Fruit fly (Drosophila melanogaster) whole organism, embryonic: Measurements from ENCODE around the gene Kua.

ENCODE experiments used
- BEAF-32 ChIP-seq: fragments of 200-800 bp; sonication (Bioruptor generic); optimal IDR thresholded peaks from 3 replicates; lab custom pipeline; 2017; ENCODE audit warnings: missing biosample characterization, missing genetic modification characterization, mild to moderate bottlenecking, moderate library complexity, missing genetic modification reagents
- Bdp1 ChIP-seq: fragments of 200-800 bp; sonication (Bioruptor generic); optimal IDR thresholded peaks from 3 replicates; lab custom pipeline; 2016; ENCODE audit warnings: missing biosample characterization, missing genetic modification characterization
- CG10959 ChIP-seq: fragments of 200-800 bp; sonication (Bioruptor generic); IDR thresholded peaks from 2 replicates; pipeline ENCODE4 v1.3.6; 2022; ENCODE audit warnings: missing biosample characterization, missing genetic modification characterization
- CG11398 ChIP-seq: fragments of 200-800 bp; sonication (Bioruptor generic); optimal IDR thresholded peaks from 2 replicates; lab custom pipeline; 2016; ENCODE audit warnings: missing biosample characterization, missing genetic modification characterization
- CG12391 ChIP-seq: fragments of 200-800 bp; sonication (Bioruptor generic); optimal IDR thresholded peaks from 3 replicates; lab custom pipeline; 2018; ENCODE audit warnings: missing biosample characterization, mild to moderate bottlenecking, missing genetic modification characterization, moderate library complexity
- CG1529 ChIP-seq: fragments of 200-800 bp; sonication (Bioruptor generic); optimal IDR thresholded peaks from 3 replicates; lab custom pipeline; 2018; ENCODE audit warnings: missing biosample characterization, missing genetic modification characterization
- CG15514 ChIP-seq: fragments of 200-800 bp; sonication (Bioruptor generic); optimal IDR thresholded peaks from 3 replicates; lab custom pipeline; 2017; ENCODE audit warnings: missing biosample characterization, missing genetic modification characterization, mild to moderate bottlenecking, moderate library complexity, missing genetic modification reagents
- CG1647 ChIP-seq: fragments of 200-800 bp; sonication (Bioruptor generic); optimal IDR thresholded peaks from 3 replicates; lab custom pipeline; 2016; ENCODE audit warnings: missing biosample characterization, missing genetic modification characterization
- CG17328 ChIP-seq: fragments of 200-800 bp; sonication (Bioruptor generic); IDR thresholded peaks from 2 replicates; pipeline ENCODE4 v1.3.6; 2022; ENCODE audit warnings: missing biosample characterization, missing genetic modification characterization
- CG17361 ChIP-seq: fragments of 200-800 bp; sonication (Bioruptor generic); IDR thresholded peaks from 3 replicates; pipeline ENCODE4 v1.3.6; 2022; ENCODE audit warnings: missing biosample characterization, missing genetic modification characterization
- CG18599 ChIP-seq: fragments of 200-800 bp; sonication (Bioruptor generic); optimal IDR thresholded peaks from 3 replicates; lab custom pipeline; 2017; ENCODE audit warnings: missing biosample characterization, missing genetic modification characterization, mild to moderate bottlenecking, moderate library complexity, missing genetic modification reagents
- CG18619 ChIP-seq: fragments of 200-800 bp; sonication (Bioruptor generic); optimal IDR thresholded peaks from 3 replicates; lab custom pipeline; 2017; ENCODE audit warnings: missing biosample characterization, mild to moderate bottlenecking, missing genetic modification characterization
- CG2120 ChIP-seq: fragments of 200-800 bp; sonication (Bioruptor generic); optimal IDR thresholded peaks from 3 replicates; lab custom pipeline; 2016; ENCODE audit warnings: missing biosample characterization, missing genetic modification characterization
- CG30403 ChIP-seq: fragments of 200-800 bp; sonication (Bioruptor generic); optimal IDR thresholded peaks from 3 replicates; lab custom pipeline; 2016; ENCODE audit warnings: missing biosample characterization, missing genetic modification characterization
- CG43689 ChIP-seq: fragments of 200-800 bp; sonication (Bioruptor generic); IDR thresholded peaks from 2 replicates; pipeline ENCODE4 v1.3.6; 2022; ENCODE audit warnings: missing biosample characterization, missing genetic modification characterization
- CG4730 ChIP-seq: fragments of 200-800 bp; sonication (Bioruptor generic); IDR thresholded peaks from 2 replicates; pipeline ENCODE4 v1.3.6; 2022; ENCODE audit warnings: missing biosample characterization, missing genetic modification characterization
- CG7963 ChIP-seq: fragments of 200-800 bp; sonication (Bioruptor generic); IDR thresholded peaks from 3 replicates; pipeline ENCODE4 v1.3.6; 2022; ENCODE audit warnings: missing biosample characterization, missing genetic modification characterization; ENCODE audit not compliant: partially characterized antibody
- CG8359 ChIP-seq: fragments of 200-800 bp; sonication (Bioruptor generic); optimal IDR thresholded peaks from 2 replicates; lab custom pipeline; 2017; ENCODE audit warnings: missing biosample characterization, mild to moderate bottlenecking, missing genetic modification characterization, borderline replicate concordance
- CoRest ChIP-seq: fragments of 200-800 bp; sonication (Bioruptor generic); optimal IDR thresholded peaks from 3 replicates; lab custom pipeline; 2018; ENCODE audit warnings: missing biosample characterization, mild to moderate bottlenecking, missing genetic modification characterization, moderate library complexity
- Dbx ChIP-seq: fragments of 200-800 bp; sonication (Bioruptor generic); IDR thresholded peaks from 3 replicates; pipeline ENCODE4 v1.3.6; 2022; ENCODE audit warnings: missing biosample characterization, missing genetic modification characterization
- ERR ChIP-seq: fragments of 200-800 bp; sonication (Bioruptor generic); optimal IDR thresholded peaks from 2 replicates; lab custom pipeline; 2016; ENCODE audit warnings: missing biosample characterization, missing genetic modification characterization
- HLH4C ChIP-seq: fragments of 200-800 bp; sonication (Bioruptor generic); IDR thresholded peaks from 3 replicates; pipeline ENCODE4 v1.3.6; 2022; ENCODE audit warnings: missing biosample characterization, missing genetic modification characterization; ENCODE audit not compliant: partially characterized antibody
- Hand ChIP-seq: fragments of 200-800 bp; sonication (Bioruptor generic); optimal IDR thresholded peaks from 2 replicates; lab custom pipeline; 2017; ENCODE audit warnings: mild to moderate bottlenecking, missing biosample characterization, missing genetic modification reagents, missing genetic modification characterization
- Hr3 ChIP-seq: fragments of 200-800 bp; sonication (Bioruptor generic); optimal IDR thresholded peaks from 3 replicates; lab custom pipeline; 2016; ENCODE audit warnings: missing biosample characterization, missing genetic modification characterization
- MTF-1 ChIP-seq: fragments of 200-800 bp; sonication (Bioruptor generic); optimal IDR thresholded peaks from 2 replicates; lab custom pipeline; 2018; ENCODE audit warnings: missing biosample characterization, mild to moderate bottlenecking, missing genetic modification characterization, borderline replicate concordance
- Mad ChIP-seq: fragments of 200-800 bp; sonication (Bioruptor generic); optimal IDR thresholded peaks from 2 replicates; lab custom pipeline; 2016; ENCODE audit warnings: missing biosample characterization, missing genetic modification characterization
- Max ChIP-seq: fragments of 200-800 bp; sonication (Bioruptor generic); optimal IDR thresholded peaks from 2 replicates; lab custom pipeline; 2016; ENCODE audit warnings: missing biosample characterization, mild to moderate bottlenecking, missing genetic modification characterization
- Mes4 ChIP-seq: fragments of 200-800 bp; sonication (Bioruptor generic); optimal IDR thresholded peaks from 2 replicates; lab custom pipeline; 2016; ENCODE audit warnings: missing biosample characterization, missing genetic modification characterization
- Six4 ChIP-seq: fragments of 200-800 bp; sonication (Bioruptor generic); optimal IDR thresholded peaks from 2 replicates; lab custom pipeline; 2016; ENCODE audit warnings: missing biosample characterization, missing genetic modification characterization
- Usf ChIP-seq: fragments of 200-800 bp; sonication (Bioruptor generic); optimal IDR thresholded peaks from 2 replicates; lab custom pipeline; 2017; ENCODE audit warnings: missing genotype, missing biosample characterization, missing genetic modification characterization
- Xrp1 ChIP-seq: fragments of 200-800 bp; sonication (Bioruptor generic); IDR thresholded peaks from 2 replicates; pipeline ENCODE4 v1.3.6; 2022; ENCODE audit warnings: missing biosample characterization, missing genetic modification characterization
- amos ChIP-seq: fragments of 200-800 bp; sonication (Bioruptor generic); IDR thresholded peaks from 2 replicates; pipeline ENCODE4 v1.3.6; 2022; ENCODE audit warnings: missing biosample characterization, missing genetic modification characterization; ENCODE audit not compliant: partially characterized antibody
- ato ChIP-seq: fragments of 200-800 bp; sonication (Bioruptor generic); IDR thresholded peaks from 2 replicates; pipeline ENCODE4 v1.3.6; 2022; ENCODE audit warnings: missing biosample characterization, missing genetic modification characterization; ENCODE audit not compliant: partially characterized antibody
- bbx ChIP-seq: fragments of 200-800 bp; sonication (Bioruptor generic); IDR thresholded peaks from 2 replicates; pipeline ENCODE4 v1.3.6; 2022; ENCODE audit warnings: missing biosample characterization, missing genetic modification characterization; ENCODE audit not compliant: partially characterized antibody
- bowl ChIP-seq: fragments of 200-800 bp; sonication (Bioruptor generic); IDR thresholded peaks from 2 replicates; pipeline ENCODE4 v1.3.6; 2022; ENCODE audit warnings: missing biosample characterization, missing genetic modification characterization
- btn ChIP-seq: fragments of 200-800 bp; sonication (Bioruptor generic); optimal IDR thresholded peaks from 2 replicates; lab custom pipeline; 2016; ENCODE audit warnings: missing biosample characterization, missing genetic modification characterization
- gt ChIP-seq: fragments of 200-800 bp; sonication (Bioruptor generic); IDR thresholded peaks from 2 replicates; pipeline ENCODE4 v1.3.6; 2022; ENCODE audit warnings: missing biosample characterization, missing genetic modification characterization
- lilli ChIP-seq: fragments of 200-800 bp; sonication (Bioruptor generic); optimal IDR thresholded peaks from 3 replicates; lab custom pipeline; 2016; ENCODE audit warnings: missing biosample characterization, missing genetic modification characterization
- pita ChIP-seq: fragments of 200-800 bp; sonication (Bioruptor generic); optimal IDR thresholded peaks from 2 replicates; lab custom pipeline; 2017; ENCODE audit warnings: missing biosample characterization, mild to moderate bottlenecking, missing genetic modification characterization
- pros ChIP-seq: fragments of 200-800 bp; sonication (Bioruptor generic); optimal IDR thresholded peaks from 3 replicates; lab custom pipeline; 2019; ENCODE audit warnings: missing biosample characterization, mild to moderate bottlenecking, missing genetic modification characterization, moderate library complexity
- repo ChIP-seq: fragments of 200-800 bp; sonication (Bioruptor generic); optimal IDR thresholded peaks from 2 replicates; lab custom pipeline; 2016; ENCODE audit warnings: missing biosample characterization, missing genetic modification characterization
- rib ChIP-seq: fragments of 200-800 bp; sonication (Bioruptor generic); IDR thresholded peaks from 2 replicates; pipeline ENCODE4 v1.3.6; 2022; ENCODE audit warnings: missing biosample characterization, missing genetic modification characterization
- sisA ChIP-seq: fragments of 200-800 bp; sonication (Bioruptor generic); IDR thresholded peaks from 2 replicates; pipeline ENCODE4 v1.3.6; 2022; ENCODE audit warnings: missing biosample characterization, missing genetic modification characterization
- tll ChIP-seq, 2 experiments: fragments of 200-800 bp in 1 of 2; fragments of >200 bp in 1 of 2; sonication (Bioruptor generic) in 1 of 2; optimal IDR thresholded peaks; 2 replicates each; lab custom pipeline; 2017 to 2019; ENCODE audit warnings: missing biosample characterization in 2 of 2, missing genetic modification characterization in 2 of 2, mild to moderate bottlenecking in 1 of 2, moderate library complexity in 1 of 2
- ttk ChIP-seq: fragments of 200-800 bp; sonication (Bioruptor generic); IDR thresholded peaks from 2 replicates; pipeline ENCODE4 v2.1.2; 2022; ENCODE audit warnings: missing biosample characterization, missing genetic modification characterization
- tup ChIP-seq: fragments of 200-800 bp; sonication (Bioruptor generic); optimal IDR thresholded peaks from 2 replicates; lab custom pipeline; 2016; ENCODE audit warnings: missing biosample characterization, mild to moderate bottlenecking, missing genetic modification characterization, moderate library complexity
- usp ChIP-seq: fragments of >200 bp; optimal IDR thresholded peaks from 2 replicates; lab custom pipeline; 2017; ENCODE audit warnings: missing biosample characterization, missing genetic modification characterization
- wdn ChIP-seq: fragments of 200-800 bp; sonication (Bioruptor generic); IDR thresholded peaks from 2 replicates; pipeline ENCODE4 v1.3.6; 2022; ENCODE audit warnings: missing biosample characterization, missing genetic modification characterization
- zfh2 ChIP-seq: fragments of 200-800 bp; sonication (Bioruptor generic); optimal IDR thresholded peaks from 2 replicates; lab custom pipeline; 2016; ENCODE audit warnings: missing biosample characterization, missing genetic modification characterization

Gene Kua

DNA sequence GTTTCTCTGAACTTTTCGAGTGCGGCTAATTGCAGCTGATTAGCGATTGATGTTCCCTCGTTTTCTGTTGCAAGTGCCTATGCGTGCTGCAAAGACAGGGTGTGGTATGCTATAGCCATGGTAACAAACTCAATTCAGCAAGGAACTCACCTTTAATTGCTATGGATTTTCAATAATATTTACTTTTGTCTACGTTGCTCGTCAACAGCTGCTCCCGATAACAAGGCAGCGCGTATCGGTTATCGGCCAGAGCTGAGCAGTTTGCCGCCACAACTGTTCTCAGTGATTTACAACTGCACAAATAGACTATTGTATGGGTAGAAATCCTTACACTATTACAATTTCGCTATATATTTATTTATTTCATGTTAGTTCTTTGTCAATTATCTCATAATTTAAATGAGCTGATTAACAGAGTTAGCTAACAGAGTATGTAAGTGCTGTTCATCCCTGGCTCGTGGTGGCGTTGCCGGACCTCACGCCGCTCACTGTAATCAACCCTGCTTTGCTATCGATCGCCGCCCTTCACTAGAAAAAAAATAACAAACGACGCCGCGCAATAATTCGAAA lies 22.1 kb upstream of the Kua start, which contains the start of the genes pr and neb (continued):
- no peak for TF ChIP-seq repo (GFP tag; lab: Kevin White, UChicago)
- peak; percentile 78 for TF ChIP-seq CG12391 (tag; lab: Kevin White, UChicago)
- peak; percentile 77; the same call in 1 of the 2 replicates for TF ChIP-seq wdn
- no peak for TF ChIP-seq Mes4 (GFP tag; lab: Kevin White, UChicago)
- peak; percentile 19 for TF ChIP-seq Hand (GFP tag; lab: Kevin White, UChicago)
- TF ChIP-seq BEAF-32 (GFP tag; lab: Kevin White, UChicago) = peak; percentile 51
- no peak for TF ChIP-seq CG7963 (GFP tag; lab: Robert Waterston, UW)
- peak; percentile 74 for TF ChIP-seq CG2120 (GFP tag; lab: Kevin White, UChicago)
- peak; percentile 74 for TF ChIP-seq CG30403 (GFP tag; lab: Kevin White, UChicago)
- TF ChIP-seq CG18619 (GFP tag; lab: Kevin White, UChicago) = peak; percentile 36
- TF ChIP-seq lilli (GFP tag; lab: Kevin White, UChicago) = peak; percentile 69
- no peak for TF ChIP-seq btn (GFP tag; lab: Kevin White, UChicago)
- TF ChIP-seq MTF-1 = no peak
- peak; percentile 62 for TF ChIP-seq Mad (GFP tag; lab: Kevin White, UChicago)
- TF ChIP-seq tll (GFP tag; optimal IDR thresholded peaks at IDR 0.05; lab: Kevin White, UChicago) = peak in 1 of 2 experiments; percentile 34
- no peak; the same call in 1 of the 2 replicates for TF ChIP-seq amos (GFP tag; lab: Robert Waterston, UW)
- peak; percentile 98 for TF ChIP-seq CG15514 (GFP tag; lab: Kevin White, UChicago)
- peak; percentile 17; the same call in 1 of the 2 replicates for TF ChIP-seq rib
- peak; percentile 31 for TF ChIP-seq Bdp1 (GFP tag; lab: Kevin White, UChicago)
- 0 out of 2 replicates have a peak, but pooled peaks have one; percentile 15 for TF ChIP-seq bowl
- TF ChIP-seq CoRest (tag; lab: Kevin White, UChicago) = peak; percentile 75
- peak; percentile 77 for TF ChIP-seq Dbx
- TF ChIP-seq zfh2 (GFP tag; lab: Kevin White, UChicago) = peak; percentile 18
- no peak for TF ChIP-seq CG11398 (GFP tag; lab: Kevin White, UChicago)
- peak; percentile 45 for TF ChIP-seq ERR (GFP tag; lab: Kevin White, UChicago)
- TF ChIP-seq pita (GFP tag; lab: Kevin White, UChicago) = no peak
- TF ChIP-seq CG17361 (GFP tag; lab: Robert Waterston, UW) = 0 out of 3 replicates have a peak, but pooled peaks have one; percentile 36
- peak; percentile 13; the same call in 1 of the 2 replicates for TF ChIP-seq ato (GFP tag; lab: Robert Waterston, UW)
- TF ChIP-seq Usf (GFP tag; lab: Kevin White, UChicago) = no peak
- TF ChIP-seq Six4 (GFP tag; lab: Kevin White, UChicago) = no peak
- TF ChIP-seq Hr3 (GFP tag; lab: Kevin White, UChicago) = peak; percentile 60
- no peak for TF ChIP-seq Xrp1 (GFP tag; lab: Robert Waterston, UW)
- TF ChIP-seq tup (GFP tag; lab: Kevin White, UChicago) = peak; percentile 54
- no peak for TF ChIP-seq CG4730 (GFP tag; lab: Robert Waterston, UW)
- TF ChIP-seq usp (GFP tag; lab: Kevin White, UChicago) = no peak
- TF ChIP-seq sisA (GFP tag; lab: Robert Waterston, UW) = peak; percentile 59
- peak; percentile 64 for TF ChIP-seq Max
- no peak for TF ChIP-seq CG8359 (GFP tag; lab: Kevin White, UChicago)
- peak; percentile 48 for TF ChIP-seq CG10959 (GFP tag; lab: Robert Waterston, UW)
- no peak for TF ChIP-seq CG1529 (GFP tag; lab: Kevin White, UChicago)
- TF ChIP-seq CG17328 (GFP tag; lab: Robert Waterston, UW) = peak; percentile 73; the same call in 1 of the 2 replicates
- no peak for TF ChIP-seq CG43689 (GFP tag; lab: Robert Waterston, UW)
- TF ChIP-seq gt = no peak
- TF ChIP-seq CG18599 (GFP tag; lab: Kevin White, UChicago) = no peak
- TF ChIP-seq HLH4C (GFP tag; lab: Robert Waterston, UW) = peak; percentile 64
- no peak; the same call in 1 of the 2 replicates for TF ChIP-seq bbx (GFP tag; lab: Robert Waterston, UW)
- peak; percentile 18 for TF ChIP-seq CG1647 (GFP tag; lab: Kevin White, UChicago)
- no peak for TF ChIP-seq pros
- peak; percentile 57; the same call in 1 of the 2 replicates for TF ChIP-seq ttk
